Worm (Caenorhabditis elegans): Measurements from ENCODE around the gene F53B3.3.

DNA sequence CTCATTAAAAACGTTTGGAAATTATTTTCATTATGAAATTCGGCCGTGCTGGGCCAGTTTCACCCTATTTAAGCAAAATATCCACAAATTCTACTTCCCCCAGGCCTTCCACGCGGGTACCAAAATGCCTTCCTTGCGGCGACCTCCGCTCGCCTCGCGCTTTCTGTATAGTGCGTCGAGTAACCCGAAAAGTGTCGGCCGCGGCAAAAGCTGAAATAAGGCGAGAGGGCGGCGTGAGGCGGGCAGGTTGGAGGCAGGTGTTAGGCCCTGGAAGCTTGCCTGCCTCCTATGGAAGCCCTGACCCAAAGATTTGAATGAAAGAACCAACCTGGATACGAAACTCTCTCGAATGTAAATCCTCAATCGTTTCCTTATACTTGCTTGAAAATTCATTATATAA is 44.6 kb downstream of the F53B3.3 start:
- TF ChIP-seq snpc-1.1 (tag; optimal IDR thresholded peaks at IDR 0.05; ENCODE audit: insufficient read depth) (no peak), F57A8.1 (GFP tag; optimal IDR thresholded peaks at IDR 0.05) (no peak), madf-8 (GFP tag; conservative IDR thresholded peaks at IDR 0.05) (no peak), nfya-1 (tag; optimal IDR thresholded peaks at IDR 0.05; ENCODE audit: borderline replicate concordance, insufficient read depth) (no peak), akir-1 (GFP tag; optimal IDR thresholded peaks at IDR 0.05) (no peak), unc-130 (GFP tag; optimal IDR thresholded peaks at IDR 0.05) (no peak), let-607 (tag; optimal IDR thresholded peaks at IDR 0.05) (no peak), rcor-1 (GFP tag; IDR thresholded peaks at IDR 0.05) (no peak), ama-1 (optimal IDR thresholded peaks at IDR 0.05) (no peak), ama-1 (GFP tag; optimal IDR thresholded peaks at IDR 0.05) (no peak)

All from whole organism, young adult.